Fruit fly (Drosophila melanogaster) whole organism, prepupa: ENCODE measurements around the gene CG15435.
A peak's percentile ranks its signal among the peaks of the same experiment; 100 is the strongest.

Experiments used
- CG32006 ChIP-seq: fragments of 200-800 bp; sonication (Bioruptor generic); optimal IDR thresholded peaks from 3 replicates; lab custom pipeline; 2017; ENCODE audit warnings: missing biosample characterization, mild to moderate bottlenecking, missing genetic modification characterization
- CG3919 ChIP-seq: fragments of 200-800 bp; sonication (Bioruptor generic); optimal IDR thresholded peaks from 3 replicates; lab custom pipeline; 2016; ENCODE audit warnings: missing biosample characterization, missing genetic modification characterization
- CG8632 ChIP-seq: fragments of 200-800 bp; sonication (Bioruptor generic); optimal IDR thresholded peaks from 3 replicates; lab custom pipeline; 2016; ENCODE audit warnings: missing biosample characterization, missing genetic modification characterization
- Eip78C ChIP-seq: fragments of 200-800 bp; sonication (Bioruptor generic); peaks from one replicate; lab custom pipeline; 2016; ENCODE audit warnings: missing biosample characterization, missing genetic modification characterization
- achi ChIP-seq: fragments of 200-800 bp; sonication (Bioruptor generic); optimal IDR thresholded peaks from 3 replicates; lab custom pipeline; 2016; ENCODE audit warnings: missing biosample characterization, missing genetic modification characterization
- eg ChIP-seq: fragments of 200-800 bp; sonication (Bioruptor generic); IDR thresholded peaks from 3 replicates; pipeline ENCODE4 v1.3.6; 2022; ENCODE audit warnings: missing biosample characterization, missing genetic modification characterization

Gene CG15435

dm6 chr2L:4477978-4478377 lies 18.4 kb downstream of the CG15435 start:
- no peak for TF ChIP-seq CG32006
- peak; percentile 26 for TF ChIP-seq CG3919 (GFP tag; lab: Kevin White, UChicago)
- TF ChIP-seq Eip78C (GFP tag; lab: Kevin White, UChicago), result peak; percentile 57
- peak; percentile 22; the same call in 1 of the 3 replicates for TF ChIP-seq eg (GFP tag; lab: Robert Waterston, UW)
- TF ChIP-seq CG8632 (GFP tag; lab: Kevin White, UChicago), result no peak
- TF ChIP-seq achi (GFP tag; lab: Kevin White, UChicago), result peak; percentile 37
